Worm (Caenorhabditis elegans): ENCODE data around the gene ZK596.3.
A peak's percentile ranks its signal among the peaks of the same experiment; 100 is the strongest.

Gene ZK596.3

ce11 chrIV:10918877-10919560, 14.8 kb upstream of the ZK596.3 start:
- no peak for TF ChIP-seq dao-5 (tag; optimal IDR thresholded peaks at IDR 0.05)
- peak; percentile 82 for TF ChIP-seq W03F9.2 (tag; optimal IDR thresholded peaks at IDR 0.05)

ce11 chrIV:10916134-10916533, 12.0 kb upstream of the ZK596.3 start:
- no peak for TF ChIP-seq W03F9.2 (tag; optimal IDR thresholded peaks at IDR 0.05)
- TF ChIP-seq dao-5 (tag; optimal IDR thresholded peaks at IDR 0.05): no peak
- no peak for TF ChIP-seq him-1 (tag; optimal IDR thresholded peaks at IDR 0.05)

- no peak for TF ChIP-seq him-1 (tag; optimal IDR thresholded peaks at IDR 0.05)
- no peak for TF ChIP-seq W03F9.2 (tag; optimal IDR thresholded peaks at IDR 0.05)
- no peak for TF ChIP-seq dao-5 (tag; optimal IDR thresholded peaks at IDR 0.05)
Observed at ce11 chrIV:10915388-10915787, 11.2 kb upstream of the ZK596.3 start, which contains the start of gene ZK593.3. Gene ZK593.3 (plus strand): TSS chrIV:10915688.

- TF ChIP-seq W03F9.2 (tag; optimal IDR thresholded peaks at IDR 0.05): no peak
- no peak for TF ChIP-seq him-1 (tag; optimal IDR thresholded peaks at IDR 0.05)
- no peak for TF ChIP-seq dao-5 (tag; optimal IDR thresholded peaks at IDR 0.05)
Observed at ce11 chrIV:10913081-10913480, 8.9 kb upstream of the ZK596.3 start, which contains the start of gene ZK593.2. Gene ZK593.2 (plus strand): TSS chrIV:10913381.

ce11 chrIV:10909708-10910107, 5.5 kb upstream of the ZK596.3 start, which contains the start of gene pyk-2:
Gene pyk-2 (plus strand): TSS chrIV:10909913.
- TF ChIP-seq W03F9.2 (tag; optimal IDR thresholded peaks at IDR 0.05) (no peak), him-1 (tag; optimal IDR thresholded peaks at IDR 0.05) (no peak), dao-5 (tag; optimal IDR thresholded peaks at IDR 0.05) (no peak)

ce11 chrIV:10909206-10909605, 5.0 kb upstream of the ZK596.3 start, which contains the start of gene ZK596.2:
Gene ZK596.2 (minus strand): TSS chrIV:10909306.
- TF ChIP-seq him-1 (tag; optimal IDR thresholded peaks at IDR 0.05): no peak
- no peak for TF ChIP-seq dao-5 (tag; optimal IDR thresholded peaks at IDR 0.05)
- no peak for TF ChIP-seq W03F9.2 (tag; optimal IDR thresholded peaks at IDR 0.05)

ce11 chrIV:10902476-10902875, 1.7 kb downstream of the ZK596.3 start:
- TF ChIP-seq him-1 (tag; optimal IDR thresholded peaks at IDR 0.05) (no peak), dao-5 (tag; optimal IDR thresholded peaks at IDR 0.05) (no peak), W03F9.2 (tag; optimal IDR thresholded peaks at IDR 0.05) (no peak)

ce11 chrIV:10900083-10900482, 4.1 kb downstream of the ZK596.3 start, which contains the start of gene srlf-30:
Gene srlf-30 (plus strand): TSS chrIV:10900383.
- TF ChIP-seq him-1 (tag; optimal IDR thresholded peaks at IDR 0.05): no peak

- TF ChIP-seq W03F9.2 (tag; optimal IDR thresholded peaks at IDR 0.05) (no peak), dao-5 (tag; optimal IDR thresholded peaks at IDR 0.05) (no peak), him-1 (tag; optimal IDR thresholded peaks at IDR 0.05) (no peak)
Observed at ce11 chrIV:10899091-10899490, 5.1 kb downstream of the ZK596.3 start, which contains the start of the genes F13E9.9 and F13E9.19. Gene F13E9.9 (minus strand): TSS chrIV:10899191. Gene F13E9.19 (plus strand): TSS chrIV:10899406.

ce11 chrIV:10898160-10898559, 6.0 kb downstream of the ZK596.3 start:
- TF ChIP-seq W03F9.2 (tag; optimal IDR thresholded peaks at IDR 0.05) (no peak), him-1 (tag; optimal IDR thresholded peaks at IDR 0.05) (no peak), dao-5 (tag; optimal IDR thresholded peaks at IDR 0.05) (no peak)

ce11 chrIV:10896512-10896911, 7.7 kb downstream of the ZK596.3 start, which contains the start of gene srlf-13:
Gene srlf-13 (minus strand): TSS chrIV:10896612.
- TF ChIP-seq dao-5 (tag; optimal IDR thresholded peaks at IDR 0.05) (no peak), him-1 (tag; optimal IDR thresholded peaks at IDR 0.05) (no peak), W03F9.2 (tag; optimal IDR thresholded peaks at IDR 0.05) (no peak)

- TF ChIP-seq dao-5 (tag; optimal IDR thresholded peaks at IDR 0.05) (no peak), him-1 (tag; optimal IDR thresholded peaks at IDR 0.05) (no peak), W03F9.2 (tag; optimal IDR thresholded peaks at IDR 0.05) (no peak)
Observed at ce11 chrIV:10894255-10894654, 9.9 kb downstream of the ZK596.3 start, which contains the start of gene srlf-14. Gene srlf-14 (minus strand): TSS chrIV:10894355.

ce11 chrIV:10891993-10892392, 12.2 kb downstream of the ZK596.3 start, which contains the start of gene srlf-12:
Gene srlf-12 (minus strand): TSS chrIV:10892093.
- TF ChIP-seq him-1 (tag; optimal IDR thresholded peaks at IDR 0.05) (no peak), dao-5 (tag; optimal IDR thresholded peaks at IDR 0.05) (no peak), W03F9.2 (tag; optimal IDR thresholded peaks at IDR 0.05) (no peak)

ce11 chrIV:10889820-10890462, 14.2 kb downstream of the ZK596.3 start, which contains the start of gene F13E9.15:
Gene F13E9.15 (minus strand): TSS chrIV:10889870.
- TF ChIP-seq W03F9.2 (tag; optimal IDR thresholded peaks at IDR 0.05) (no peak), dao-5 (tag; optimal IDR thresholded peaks at IDR 0.05) (no peak), him-1 (tag; optimal IDR thresholded peaks at IDR 0.05) (no peak)
